Worm (Caenorhabditis elegans) whole organism, L2 larva: ENCODE data around the gene F17C11.2.

Experiments used
- C34F6.9 ChIP-seq: fragments of 150-350 bp; optimal IDR thresholded peaks from 2 replicates; lab custom pipeline; 2014; ENCODE audit warnings: missing biosample characterization, missing genetic modification characterization
- F13H6.1 ChIP-seq: sonication (generic microtip); optimal IDR thresholded peaks from 2 replicates; lab custom pipeline; 2016; ENCODE audit warnings: missing genetic modification characterization, missing compliant biosample characterization
- R02D3.7 ChIP-seq: fragments of 150-350 bp; optimal IDR thresholded peaks from 2 replicates; lab custom pipeline; 2014; ENCODE audit warnings: missing biosample characterization, missing genetic modification characterization
- Y55F3AM.14 ChIP-seq: fragments of 200-800 bp; sonication (Bioruptor generic); optimal IDR thresholded peaks from 2 replicates; lab custom pipeline; 2018; ENCODE audit warnings: mild to moderate bottlenecking, missing genetic modification characterization, missing compliant biosample characterization
- ZK546.5 ChIP-seq: sonication (generic microtip); optimal IDR thresholded peaks from 2 replicates; lab custom pipeline; 2017; ENCODE audit warnings: missing biosample characterization, missing genetic modification characterization
- alr-1 ChIP-seq: fragments of 150-350 bp; optimal IDR thresholded peaks from 2 replicates; lab custom pipeline; 2014; ENCODE audit warnings: missing biosample characterization, missing genetic modification characterization
- aly-2 ChIP-seq: fragments of 150-350 bp; optimal IDR thresholded peaks from 2 replicates; lab custom pipeline; 2014; ENCODE audit warnings: missing biosample characterization, missing genetic modification characterization
- ama-1 ChIP-seq: fragments of 150-350 bp; optimal IDR thresholded peaks from 2 replicates; lab custom pipeline; 2018; ENCODE audit warnings: inconsistent platforms
- blmp-1 ChIP-seq: sonication (generic microtip); optimal IDR thresholded peaks from 2 replicates; lab custom pipeline; 2017; ENCODE audit warnings: missing genetic modification characterization, mild to moderate bottlenecking, missing compliant biosample characterization, antibody characterized with exemption, moderate library complexity; ENCODE audit not compliant: insufficient read depth
- ceh-16 ChIP-seq: fragments of 150-350 bp; optimal IDR thresholded peaks from 2 replicates; lab custom pipeline; 2014; ENCODE audit warnings: missing biosample characterization, missing genetic modification characterization
- ceh-82 ChIP-seq: fragments of 150-350 bp; optimal IDR thresholded peaks from 2 replicates; lab custom pipeline; 2014; ENCODE audit warnings: missing biosample characterization, missing genetic modification characterization
- crh-2 ChIP-seq: sonication (generic microtip); optimal IDR thresholded peaks from 2 replicates; lab custom pipeline; 2017; ENCODE audit warnings: missing biosample characterization, missing genetic modification characterization
- dmd-4 ChIP-seq: sonication (generic microtip); optimal IDR thresholded peaks from 2 replicates; lab custom pipeline; 2017; ENCODE audit warnings: missing biosample characterization, missing genetic modification characterization
- egl-27 ChIP-seq: sonication (generic microtip); optimal IDR thresholded peaks from 3 replicates; lab custom pipeline; 2017; ENCODE audit warnings: missing biosample characterization, missing genetic modification reagents, missing genetic modification characterization
- elt-1 ChIP-seq: fragments of 150-350 bp; optimal IDR thresholded peaks from 2 replicates; lab custom pipeline; 2014; ENCODE audit warnings: missing biosample characterization, missing genetic modification characterization
- elt-3 ChIP-seq: sonication (generic microtip); optimal IDR thresholded peaks from 2 replicates; lab custom pipeline; 2017; ENCODE audit warnings: missing biosample characterization, missing genetic modification characterization
- fos-1 ChIP-seq: fragments of 150-350 bp; optimal IDR thresholded peaks from 2 replicates; lab custom pipeline; 2014; ENCODE audit warnings: missing biosample characterization, missing genetic modification characterization
- gmeb-1 ChIP-seq: fragments of 150-350 bp; optimal IDR thresholded peaks from 2 replicates; lab custom pipeline; 2014; ENCODE audit warnings: missing biosample characterization, missing genetic modification characterization
- lin-11 ChIP-seq: fragments of 150-350 bp; sonication (generic microtip); optimal IDR thresholded peaks from 2 replicates; lab custom pipeline; 2014; ENCODE audit warnings: missing biosample characterization, missing genetic modification characterization, inconsistent platforms, mixed read lengths
- lin-13 ChIP-seq: fragments of 150-350 bp; optimal IDR thresholded peaks from 2 replicates; lab custom pipeline; 2014; ENCODE audit warnings: missing biosample characterization, missing genetic modification reagents, missing genetic modification characterization
- lin-39 ChIP-seq: fragments of 150-350 bp; optimal IDR thresholded peaks from 2 replicates; lab custom pipeline; 2014; ENCODE audit warnings: missing biosample characterization, missing genetic modification reagents, missing genetic modification characterization
- lsy-2 ChIP-seq, 2 experiments: fragments of 150-350 bp in 1 of 2; sonication (generic microtip) in 1 of 2; optimal IDR thresholded peaks; 2 replicates each; lab custom pipeline; 2014 to 2017; ENCODE audit warnings: missing biosample characterization in 2 of 2, missing genetic modification characterization in 2 of 2
- mab-5 ChIP-seq: fragments of 150-350 bp; optimal IDR thresholded peaks from 2 replicates; lab custom pipeline; 2014; ENCODE audit warnings: missing biosample characterization, missing genetic modification characterization
- mbf-1 ChIP-seq: sonication (generic microtip); optimal IDR thresholded peaks from 2 replicates; lab custom pipeline; 2017; ENCODE audit warnings: missing biosample characterization, missing genetic modification characterization
- mdl-1 ChIP-seq, 2 experiments: fragments of 150-350 bp in 1 of 2; sonication (generic microtip) in 1 of 2; optimal IDR thresholded peaks; 2 replicates each; lab custom pipeline; 2017; ENCODE audit warnings: missing biosample characterization in 2 of 2, missing genetic modification characterization in 2 of 2
- nhr-10 ChIP-seq: sonication (generic microtip); optimal IDR thresholded peaks from 2 replicates; lab custom pipeline; 2017; ENCODE audit warnings: missing biosample characterization, missing genetic modification characterization
- nhr-11 ChIP-seq: fragments of 150-350 bp; optimal IDR thresholded peaks from 2 replicates; lab custom pipeline; 2014; ENCODE audit warnings: missing biosample characterization, missing genetic modification characterization
- nhr-12 ChIP-seq: fragments of 150-350 bp; optimal IDR thresholded peaks from 2 replicates; lab custom pipeline; 2014; ENCODE audit warnings: missing biosample characterization, missing genetic modification characterization
- nhr-129 ChIP-seq: fragments of 150-350 bp; optimal IDR thresholded peaks from 2 replicates; lab custom pipeline; 2014; ENCODE audit warnings: missing biosample characterization, missing genetic modification characterization
- nhr-21 ChIP-seq: fragments of 150-350 bp; optimal IDR thresholded peaks from 2 replicates; lab custom pipeline; 2014; ENCODE audit warnings: missing biosample characterization, missing genetic modification characterization
- nhr-23 ChIP-seq: fragments of 150-350 bp; optimal IDR thresholded peaks from 2 replicates; lab custom pipeline; 2014; ENCODE audit warnings: missing biosample characterization, missing genetic modification reagents, missing genetic modification characterization
- nhr-237 ChIP-seq: fragments of 150-350 bp; optimal IDR thresholded peaks from 2 replicates; lab custom pipeline; 2014; ENCODE audit warnings: missing biosample characterization, missing genetic modification characterization
- nhr-25 ChIP-seq: fragments of 150-350 bp; sonication (generic microtip); optimal IDR thresholded peaks from 3 replicates; lab custom pipeline; 2014; ENCODE audit warnings: missing biosample characterization, missing genetic modification characterization
- nhr-6 ChIP-seq: fragments of 150-350 bp; optimal IDR thresholded peaks from 2 replicates; lab custom pipeline; 2014; ENCODE audit warnings: missing biosample characterization, missing genetic modification characterization
- nhr-77 ChIP-seq: fragments of 150-350 bp; optimal IDR thresholded peaks from 2 replicates; lab custom pipeline; 2014; ENCODE audit warnings: missing biosample characterization, missing genetic modification characterization
- peb-1 ChIP-seq: fragments of 150-350 bp; optimal IDR thresholded peaks from 2 replicates; lab custom pipeline; 2014; ENCODE audit warnings: missing biosample characterization, missing genetic modification characterization
- sem-4 ChIP-seq: fragments of 150-350 bp; optimal IDR thresholded peaks from 2 replicates; lab custom pipeline; 2014; ENCODE audit warnings: missing biosample characterization, missing genetic modification reagents, missing genetic modification characterization
- skn-1 ChIP-seq: sonication (generic microtip); optimal IDR thresholded peaks from 2 replicates; lab custom pipeline; 2017; ENCODE audit warnings: missing biosample characterization, missing genetic modification characterization
- sma-3 ChIP-seq: sonication (generic microtip); optimal IDR thresholded peaks from 2 replicates; lab custom pipeline; 2016; ENCODE audit warnings: missing genetic modification reagents, missing genetic modification characterization, missing compliant biosample characterization
- sma-9 ChIP-seq, 2 experiments: fragments of 150-350 bp in 1 of 2; sonication (generic microtip) in 1 of 2; optimal IDR thresholded peaks; 2 replicates each; lab custom pipeline; 2014 to 2016; ENCODE audit warnings: missing genetic modification characterization in 2 of 2, mild to moderate bottlenecking in 1 of 2, missing biosample characterization in 1 of 2, missing compliant biosample characterization in 1 of 2, missing genetic modification reagents in 1 of 2, moderate library complexity in 1 of 2
- snpc-4 ChIP-seq: fragments of 150-350 bp; optimal IDR thresholded peaks from 2 replicates; lab custom pipeline; 2014; ENCODE audit warnings: missing biosample characterization, missing genetic modification characterization
- unc-39 ChIP-seq: fragments of 150-350 bp; optimal IDR thresholded peaks from 2 replicates; lab custom pipeline; 2014; ENCODE audit warnings: missing biosample characterization, missing genetic modification characterization
- unc-55 ChIP-seq: fragments of 150-350 bp; sonication (generic microtip); optimal IDR thresholded peaks from 3 replicates; lab custom pipeline; 2014; ENCODE audit warnings: missing biosample characterization, missing genetic modification reagents, missing genetic modification characterization
- unc-62 ChIP-seq: fragments of 150-350 bp; optimal IDR thresholded peaks from 2 replicates; lab custom pipeline; 2014; ENCODE audit warnings: missing biosample characterization, missing genetic modification reagents, missing genetic modification characterization
- zag-1 ChIP-seq: fragments of 150-350 bp; optimal IDR thresholded peaks from 2 replicates; lab custom pipeline; 2014; ENCODE audit warnings: missing biosample characterization, missing genetic modification characterization
- ztf-1 ChIP-seq: fragments of 200-800 bp; sonication (Bioruptor generic); conservative IDR thresholded peaks from 2 replicates; pipeline ENCODE4 v1.3.6; 2022; ENCODE audit warnings: missing genetic modification characterization, missing compliant biosample characterization
- ztf-11 ChIP-seq: sonication (generic microtip); optimal IDR thresholded peaks from 2 replicates; lab custom pipeline; 2017; ENCODE audit warnings: missing biosample characterization, missing genetic modification characterization
- ztf-4 ChIP-seq: fragments of 150-350 bp; optimal IDR thresholded peaks from 2 replicates; lab custom pipeline; 2014; ENCODE audit warnings: missing biosample characterization, missing genetic modification characterization

F17C11.2 gene

ce11 chrV:10937294-10937693 is 10.7 kb upstream of the F17C11.2 start:
- TF ChIP-seq nhr-23 (tag; lab: Kevin White, UChicago) (no peak), zag-1 (tag; lab: Kevin White, UChicago) (no peak), snpc-4 (tag; lab: Kevin White, UChicago) (no peak), unc-62 (GFP tag; lab: Kevin White, UChicago) (no peak), peb-1 (no peak), sma-9 (GFP tag; optimal IDR thresholded peaks at IDR 0.05; lab: Kevin White, UChicago) (peak; percentile 84), sma-9 (tag; optimal IDR thresholded peaks at IDR 0.05; lab: Kevin White, UChicago) (no peak), elt-1 (tag; lab: Kevin White, UChicago) (no peak), gmeb-1 (tag; lab: Kevin White, UChicago) (peak; percentile 47), nhr-6 (no peak), mab-5 (tag; lab: Kevin White, UChicago) (no peak), nhr-12 (tag; lab: Kevin White, UChicago) (no peak), ceh-82 (tag; lab: Kevin White, UChicago) (no peak), ztf-11 (tag; lab: Kevin White, UChicago) (no peak), ztf-1 (GFP tag; lab: Robert Waterston, UW) (no peak), Y55F3AM.14 (GFP tag; lab: Kevin White, UChicago) (no peak), elt-3 (tag; lab: Kevin White, UChicago) (no peak), lsy-2 (tag; optimal IDR thresholded peaks at IDR 0.05; lab: Kevin White, UChicago) (peak in 1 of 2 experiments; percentile 71), lin-11 (no peak), F13H6.1 (no peak), fos-1 (tag; lab: Kevin White, UChicago) (peak; percentile 13), unc-39 (tag; lab: Kevin White, UChicago) (no peak), nhr-237 (tag; lab: Kevin White, UChicago) (no peak), sem-4 (tag; lab: Kevin White, UChicago) (peak; percentile 63), alr-1 (tag; lab: Kevin White, UChicago) (no peak), blmp-1 (tag; lab: Kevin White, UChicago) (no peak), aly-2 (no peak), lin-13 (GFP tag; lab: Kevin White, UChicago) (no peak), unc-55 (GFP tag; lab: Kevin White, UChicago) (no peak), ceh-16 (tag; lab: Kevin White, UChicago) (no peak), nhr-129 (peak; percentile 94), lin-39 (tag; lab: Kevin White, UChicago) (no peak), ztf-4 (tag; lab: Kevin White, UChicago) (peak; percentile 61), C34F6.9 (peak; percentile 69), mdl-1 (tag; optimal IDR thresholded peaks at IDR 0.05; lab: Kevin White, UChicago) (no peak), nhr-10 (tag; lab: Kevin White, UChicago) (no peak), mbf-1 (tag; lab: Kevin White, UChicago) (no peak), ZK546.5 (tag; lab: Kevin White, UChicago) (no peak), skn-1 (peak; percentile 55), ama-1 (lab: Kevin White, UChicago) (no peak), nhr-77 (no peak), R02D3.7 (tag; lab: Kevin White, UChicago) (no peak), nhr-25 (tag; lab: Kevin White, UChicago) (peak; percentile 1), crh-2 (tag; lab: Kevin White, UChicago) (peak; percentile 52), nhr-21 (peak; percentile 87), sma-3 (no peak), dmd-4 (tag; lab: Kevin White, UChicago) (no peak), egl-27 (tag; lab: Kevin White, UChicago) (no peak), nhr-11 (tag; lab: Kevin White, UChicago) (no peak)
- TF ChIP-seq, all 48 proteins: peak for 12
